Worm (Caenorhabditis elegans): ENCODE measurements around the gene sshk-1.

DNA sequence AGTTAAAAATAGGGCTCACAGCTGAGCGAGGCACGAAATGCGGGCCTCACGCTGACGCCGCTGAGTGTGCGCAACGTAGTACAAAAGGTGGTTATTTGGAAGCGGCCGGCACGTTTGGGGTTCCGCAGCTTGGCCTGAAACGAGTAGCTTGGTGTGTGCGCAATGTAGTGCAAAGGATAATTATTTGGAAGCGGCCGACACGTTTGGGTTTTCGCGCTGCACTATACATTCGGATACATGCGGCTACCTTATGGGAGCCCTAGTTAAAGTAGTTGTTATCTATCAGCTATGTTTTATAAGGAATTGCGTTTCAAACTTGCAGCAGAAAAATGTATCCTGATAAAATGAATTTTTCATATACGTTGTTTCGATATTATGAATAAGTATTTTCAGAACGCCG is 25.9 kb upstream of the sshk-1 start, which contains the start of gene Y44A6D.1:
- no peak for TF ChIP-seq him-1 (tag; optimal IDR thresholded peaks at IDR 0.05)
- no peak for TF ChIP-seq dao-5 (tag; optimal IDR thresholded peaks at IDR 0.05)
- no peak for TF ChIP-seq W03F9.2 (tag; optimal IDR thresholded peaks at IDR 0.05)
